Fruit fly (Drosophila melanogaster) ovary, adult (tissue): Measurements from ENCODE around the gene CG17283.

Source experiments
- CG17801 ChIP-seq: fragments of 200-800 bp; optimal IDR thresholded peaks from 2 replicates; lab custom pipeline; 2019; ENCODE audit warnings: missing biosample characterization, mild to moderate bottlenecking, missing genetic modification characterization, moderate library complexity; ENCODE audit not compliant: partially characterized antibody

CG17283 gene

DNA sequence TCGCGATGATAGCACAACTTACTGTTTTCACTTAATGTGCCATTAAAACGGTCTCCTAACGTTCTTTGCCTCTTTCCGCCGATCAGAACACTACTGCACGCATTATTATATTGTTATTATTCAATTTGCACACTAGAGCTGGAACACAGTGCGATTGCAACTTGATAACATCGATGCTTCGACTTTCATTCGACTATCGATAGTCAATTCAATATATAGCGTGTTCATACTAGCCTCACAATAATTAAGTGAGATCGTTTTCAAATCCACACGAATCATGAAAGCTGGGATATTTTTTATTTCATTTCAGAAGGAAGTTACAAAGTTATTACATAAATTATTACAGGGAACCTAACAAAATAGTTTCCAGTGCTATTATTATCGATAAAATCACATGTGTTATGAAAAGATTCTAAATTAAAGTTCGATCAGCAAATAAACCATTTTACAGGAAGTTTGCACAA, 6.4 kb upstream of the CG17283 start:
- TF ChIP-seq CG17801 (GFP tag; lab: Kevin White, UChicago), result peak; percentile 20

- TF ChIP-seq CG17801 (GFP tag; lab: Kevin White, UChicago), result no peak
Observed at dm6 chr3R:17402434-17402833, 5.2 kb upstream of the CG17283 start, which contains the start of gene Sur-8. TSS of gene Sur-8 (minus strand) at chr3R:17402515.

dm6 chr3R:17403188-17403587, 4.5 kb upstream of the CG17283 start, which contains the start of gene CG34279:
TSS of gene CG34279 (minus strand) at chr3R:17403288.
- no peak for TF ChIP-seq CG17801 (GFP tag; lab: Kevin White, UChicago)

DNA sequence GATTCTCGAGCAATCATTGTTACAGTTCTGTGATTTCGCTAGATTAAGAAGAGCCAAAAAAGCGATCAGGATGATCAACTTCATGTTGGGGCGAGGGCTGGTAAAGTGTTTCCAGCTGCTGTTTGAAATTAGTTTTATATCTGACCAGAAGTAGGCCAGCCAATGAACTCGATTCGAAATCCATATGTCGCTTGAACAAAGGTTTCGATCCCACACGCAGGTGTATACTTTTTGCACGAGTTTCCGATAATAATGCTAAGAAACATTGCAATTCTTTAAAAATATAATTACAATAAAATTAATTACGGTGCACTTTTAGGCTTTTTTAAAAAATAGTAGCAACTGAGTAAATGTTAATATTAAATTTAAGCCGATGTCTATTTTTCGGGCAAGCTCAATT, 4.1 kb upstream of the CG17283 start, which contains the start of gene CG34280:
Gene CG34280, minus strand, starts transcription at position 101 of the 400 bp plus-strand sequence.
- TF ChIP-seq CG17801 (GFP tag; lab: Kevin White, UChicago), result no peak

DNA sequence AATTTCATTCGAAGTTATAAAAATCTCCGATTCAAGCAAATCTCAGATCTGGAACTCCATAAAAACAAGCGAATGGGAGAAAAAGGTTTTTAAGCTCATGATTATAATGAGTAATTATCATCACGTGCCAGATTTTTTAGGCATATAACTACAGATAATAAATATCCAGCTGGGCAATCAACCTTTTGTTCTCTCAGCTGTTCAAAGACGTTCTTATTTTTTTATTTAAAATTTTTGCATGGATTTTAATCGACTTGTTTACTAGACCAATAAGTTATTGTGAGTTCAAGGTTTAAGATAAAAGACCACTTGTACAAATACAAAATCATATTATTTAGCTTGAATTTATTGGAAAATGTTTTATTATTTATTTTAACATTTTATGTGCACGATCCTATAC, 3.5 kb upstream of the CG17283 start:
- no peak for TF ChIP-seq CG17801 (GFP tag; lab: Kevin White, UChicago)

DNA sequence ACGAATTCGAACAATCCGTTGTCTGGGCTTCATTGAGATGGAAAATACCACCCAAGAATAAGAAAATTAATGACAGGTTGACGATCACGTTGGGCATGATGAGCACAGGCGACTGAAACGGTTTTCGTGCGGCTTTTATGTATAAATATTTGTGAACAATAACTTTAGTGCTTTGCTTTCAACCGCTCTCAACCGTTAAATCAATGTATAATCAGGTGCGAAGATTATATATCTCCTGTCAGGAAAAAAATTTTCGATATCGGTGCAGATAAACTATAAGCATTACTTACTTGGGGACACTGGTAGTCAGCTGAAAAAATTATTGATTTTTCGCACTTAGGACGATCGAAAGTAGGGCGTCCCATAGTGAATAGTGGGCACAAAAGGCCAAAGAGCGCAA, 2.7 kb upstream of the CG17283 start, which contains the start of gene CG42823:
Gene CG42823, minus strand, starts transcription at position 101 of the 400 bp plus-strand sequence.
- no peak for TF ChIP-seq CG17801 (GFP tag; lab: Kevin White, UChicago)

DNA sequence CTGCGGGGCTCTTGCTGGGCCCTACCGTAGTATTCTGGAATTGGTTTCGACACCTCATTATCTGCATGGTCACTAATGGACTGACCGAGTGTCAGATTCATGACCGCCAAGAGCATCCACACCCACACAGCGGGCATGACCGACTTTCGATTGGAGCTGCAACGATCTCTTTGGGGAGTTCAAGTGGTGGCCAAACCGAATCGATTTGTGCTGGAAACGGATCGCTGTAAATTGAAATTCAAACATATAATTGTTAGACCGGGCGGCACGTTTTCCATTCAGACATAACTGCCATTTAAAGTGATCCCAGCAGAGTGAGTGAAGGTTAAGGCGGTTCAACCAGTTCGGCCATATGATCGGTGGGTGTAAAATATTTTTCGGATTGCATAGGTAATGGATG, 1.3 kb upstream of the CG17283 start, which contains the start of the genes CG42824 and CG42798:
Gene CG42824, minus strand, starts transcription at position 101 of the 400 bp plus-strand sequence.
Gene CG42798, plus strand, starts transcription at position 268 of the 400 bp plus-strand sequence.
- TF ChIP-seq CG17801 (GFP tag; lab: Kevin White, UChicago), result no peak

DNA sequence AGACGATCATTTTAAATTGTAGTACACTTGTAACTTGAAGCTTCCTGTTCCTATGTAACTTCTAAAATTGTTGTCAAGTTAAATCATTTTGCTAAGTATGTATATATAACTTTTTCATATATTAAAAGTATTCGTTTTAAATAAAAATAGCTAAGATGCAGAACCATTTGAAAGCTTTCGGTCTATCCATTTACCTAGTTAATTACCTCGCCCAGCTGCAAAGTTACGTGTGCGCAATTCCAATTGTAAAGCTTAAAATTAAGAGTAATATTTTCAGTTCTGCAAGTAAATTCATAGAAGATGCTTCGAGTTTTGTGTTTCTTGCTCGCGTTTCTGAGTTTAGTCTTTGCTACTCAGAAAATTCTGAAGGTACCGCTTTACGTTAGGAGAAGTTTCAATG, 1.6 kb downstream of the CG17283 start, which contains the start of gene CG5860:
Gene CG5860, plus strand, starts transcription at position 301 of the 400 bp plus-strand sequence.
- TF ChIP-seq CG17801 (GFP tag; lab: Kevin White, UChicago), result no peak

DNA sequence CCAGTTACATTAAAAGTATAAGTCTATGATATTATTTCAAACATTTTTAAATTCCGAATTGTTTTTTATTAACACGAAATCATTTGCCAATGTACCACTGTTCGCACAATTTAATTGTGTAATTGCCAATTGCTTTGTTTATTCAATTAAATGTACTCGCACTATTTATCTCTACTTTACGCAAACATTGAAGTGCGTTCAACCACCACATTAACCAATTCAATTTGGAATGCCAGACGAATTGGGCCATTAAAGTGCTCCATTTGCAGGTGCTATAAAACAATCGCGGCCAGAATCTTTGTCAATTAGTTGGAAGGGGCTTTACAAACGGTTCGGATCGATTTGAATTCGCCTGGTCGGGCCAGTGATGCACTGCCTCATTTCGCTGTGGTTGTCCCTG, 3.1 kb downstream of the CG17283 start, which contains the start of gene CG5863:
Gene CG5863, plus strand, starts transcription at position 301 of the 400 bp plus-strand sequence.
- no peak for TF ChIP-seq CG17801 (GFP tag; lab: Kevin White, UChicago)

- TF ChIP-seq CG17801 (GFP tag; lab: Kevin White, UChicago), result no peak
Observed at dm6 chr3R:17412458-17413127, 4.9 kb downstream of the CG17283 start, which contains the start of gene CG42821. TSS of gene CG42821 (plus strand) at chr3R:17413077.

DNA sequence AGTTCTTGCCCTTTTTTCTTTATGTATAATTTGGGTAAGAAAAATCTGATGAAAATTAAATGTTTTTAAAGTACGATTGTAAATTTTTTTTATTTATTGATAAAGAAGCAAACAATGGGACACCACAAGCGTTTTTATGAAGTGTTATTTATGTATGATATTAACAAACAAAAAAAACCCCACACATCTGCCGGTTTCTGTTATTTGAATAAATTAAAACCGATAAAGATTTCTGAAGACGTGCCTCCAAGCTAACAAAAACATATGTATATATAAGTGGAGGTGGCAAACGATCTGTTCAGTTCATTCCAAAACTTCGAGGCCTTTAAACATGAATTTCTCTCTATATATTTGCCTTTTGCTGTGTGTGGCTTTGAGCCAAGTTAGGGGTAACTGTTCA, 5.9 kb downstream of the CG17283 start, which contains the start of gene CG42822:
Gene CG42822, plus strand, starts transcription at position 301 of the 400 bp plus-strand sequence.
- TF ChIP-seq CG17801 (GFP tag; lab: Kevin White, UChicago), result no peak

DNA sequence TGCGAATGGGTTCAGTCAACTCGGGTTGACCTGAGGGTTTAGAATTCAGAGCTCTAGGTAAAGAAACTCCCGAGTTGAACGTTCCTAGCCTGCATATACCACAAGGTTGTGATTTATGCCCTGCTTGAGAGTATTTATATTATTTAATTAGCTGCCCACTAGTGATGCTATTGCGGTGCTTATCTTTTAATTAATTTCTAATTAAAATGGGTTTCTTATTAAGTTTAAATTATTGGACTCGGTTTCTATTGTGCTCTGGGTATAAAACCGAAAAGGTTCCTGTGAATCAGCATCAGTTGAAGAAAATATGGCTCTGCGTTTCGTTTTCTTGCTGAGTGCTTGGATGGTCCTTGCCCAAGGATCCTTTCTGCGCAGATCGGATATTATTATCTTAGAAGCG, 7.8 kb downstream of the CG17283 start, which contains the start of gene CG5866:
Gene CG5866, plus strand, starts transcription at position 301 of the 400 bp plus-strand sequence.
- TF ChIP-seq CG17801 (GFP tag; lab: Kevin White, UChicago), result no peak

dm6 chr3R:17417167-17417566, 9.5 kb downstream of the CG17283 start, which contains the start of gene CG33333:
TSS of gene CG33333 (plus strand) at chr3R:17417467.
- TF ChIP-seq CG17801 (GFP tag; lab: Kevin White, UChicago), result no peak

- no peak for TF ChIP-seq CG17801 (GFP tag; lab: Kevin White, UChicago)
Observed at dm6 chr3R:17418459-17418858, 10.8 kb downstream of the CG17283 start, which contains the start of gene CG42834. TSS of gene CG42834 (plus strand) at chr3R:17418759.

dm6 chr3R:17420338-17420737, 12.7 kb downstream of the CG17283 start, which contains the start of gene CG42835:
TSS of gene CG42835 (plus strand) at chr3R:17420638.
- no peak for TF ChIP-seq CG17801 (GFP tag; lab: Kevin White, UChicago)
